Worm (Caenorhabditis elegans): Measurements from ENCODE around the gene Y57G7A.3.

ce11 chrII:1284985-1285384 is 597 bp upstream of the Y57G7A.3 start:
- TF ChIP-seq tbx-7 (tag; optimal IDR thresholded peaks at IDR 0.05) (no peak), pat-9 (tag; optimal IDR thresholded peaks at IDR 0.05) (no peak), dmd-4 (tag; optimal IDR thresholded peaks at IDR 0.05; ENCODE audit: borderline replicate concordance) (no peak)

Data from whole organism, late embryonic.